Worm (Caenorhabditis elegans) whole organism, young adult: ENCODE results near the gene F16G10.11.

Experiments
- C06A6.2 ChIP-seq: fragments of 200-800 bp; sonication (Bioruptor generic); conservative IDR thresholded peaks from 2 replicates; pipeline ENCODE4 v1.3.6; 2022; ENCODE audit warnings: missing genetic modification characterization, missing compliant biosample characterization
- F22D6.2 ChIP-seq: sonication (generic microtip); optimal IDR thresholded peaks from 2 replicates; lab custom pipeline; 2016; ENCODE audit warnings: mild to moderate bottlenecking, missing genetic modification characterization, missing compliant biosample characterization
- F23B12.7 ChIP-seq: sonication (generic microtip); optimal IDR thresholded peaks from 2 replicates; lab custom pipeline; 2017; ENCODE audit warnings: missing genetic modification characterization, mild to moderate bottlenecking, missing compliant biosample characterization, antibody characterized with exemption, moderate library complexity; ENCODE audit not compliant: insufficient read depth
- F33H1.4 ChIP-seq: fragments of 200-800 bp; sonication (Bioruptor generic); IDR thresholded peaks from 2 replicates; pipeline ENCODE4 v1.3.6; 2022; ENCODE audit warnings: missing genetic modification reagents, missing genetic modification characterization, missing compliant biosample characterization
- Y53F4B.3 ChIP-seq: fragments of 200-800 bp; sonication (Bioruptor generic); IDR thresholded peaks from 2 replicates; pipeline ENCODE4 v1.3.6; 2022; ENCODE audit warnings: missing genetic modification reagents, missing genetic modification characterization, missing compliant biosample characterization
- aptf-2 ChIP-seq: fragments of 200-800 bp; sonication (Bioruptor generic); conservative IDR thresholded peaks from 2 replicates; pipeline ENCODE4 v1.3.6; 2022; ENCODE audit warnings: missing genetic modification reagents, missing genetic modification characterization, missing compliant biosample characterization
- attf-5 ChIP-seq: fragments of 200-800 bp; sonication (Bioruptor generic); optimal IDR thresholded peaks from 2 replicates; lab custom pipeline; 2018; ENCODE audit warnings: mild to moderate bottlenecking, missing genetic modification characterization, missing compliant biosample characterization
- bed-1 ChIP-seq: fragments of 200-800 bp; sonication (Bioruptor generic); IDR thresholded peaks from 2 replicates; pipeline ENCODE4 v1.3.6; 2022; ENCODE audit warnings: missing genetic modification reagents, missing genetic modification characterization, missing compliant biosample characterization
- bed-2 ChIP-seq: fragments of 200-800 bp; sonication (Bioruptor generic); IDR thresholded peaks from 2 replicates; pipeline ENCODE4 v1.3.6; 2022; ENCODE audit warnings: missing genetic modification reagents, missing genetic modification characterization, missing compliant biosample characterization
- ceh-100 ChIP-seq: fragments of 200-800 bp; sonication (Bioruptor generic); IDR thresholded peaks from 2 replicates; pipeline ENCODE4 v1.3.6; 2022; ENCODE audit warnings: missing genetic modification reagents, missing genetic modification characterization, missing compliant biosample characterization
- ceh-27 ChIP-seq: fragments of 200-800 bp; sonication (Bioruptor generic); optimal IDR thresholded peaks from 2 replicates; lab custom pipeline; 2018; ENCODE audit warnings: mild to moderate bottlenecking, missing genetic modification characterization, moderate library complexity, missing compliant biosample characterization
- ceh-58 ChIP-seq: fragments of 200-800 bp; sonication (Bioruptor generic); IDR thresholded peaks from 2 replicates; pipeline ENCODE4 v1.3.6; 2022; ENCODE audit warnings: missing genetic modification characterization, missing compliant biosample characterization
- ceh-91 ChIP-seq: fragments of 200-800 bp; sonication (Bioruptor generic); IDR thresholded peaks from 2 replicates; pipeline ENCODE4 v1.3.6; 2022; ENCODE audit warnings: missing genetic modification reagents, missing genetic modification characterization, missing compliant biosample characterization
- chd-7 ChIP-seq: sonication (generic microtip); optimal IDR thresholded peaks from 2 replicates; lab custom pipeline; 2016; ENCODE audit warnings: mild to moderate bottlenecking, missing genetic modification characterization, moderate library complexity, missing compliant biosample characterization
- die-1 ChIP-seq: sonication (generic microtip); optimal IDR thresholded peaks from 2 replicates; lab custom pipeline; 2016; ENCODE audit warnings: missing genotype, mild to moderate bottlenecking, missing genetic modification characterization, missing compliant biosample characterization
- dpff-1 ChIP-seq: sonication (generic microtip); optimal IDR thresholded peaks from 2 replicates; lab custom pipeline; 2017; ENCODE audit warnings: mild to moderate bottlenecking, missing genetic modification characterization, missing compliant biosample characterization
- dpl-1 ChIP-seq: fragments of 150-350 bp; optimal IDR thresholded peaks from 2 replicates; lab custom pipeline; 2014; ENCODE audit warnings: missing biosample characterization, missing genetic modification reagents, missing genetic modification characterization
- efl-1 ChIP-seq: fragments of 150-350 bp; optimal IDR thresholded peaks from 2 replicates; lab custom pipeline; 2014; ENCODE audit warnings: missing biosample characterization, missing genetic modification reagents, missing genetic modification characterization
- egl-44 ChIP-seq: fragments of 200-800 bp; sonication (Bioruptor generic); IDR thresholded peaks from 2 replicates; pipeline ENCODE4 v1.3.6; 2022; ENCODE audit warnings: missing genetic modification reagents, missing genetic modification characterization, missing compliant biosample characterization
- egrh-3 ChIP-seq: fragments of 200-800 bp; sonication (Bioruptor generic); IDR thresholded peaks from 2 replicates; pipeline ENCODE4 v1.3.6; 2022; ENCODE audit warnings: missing genetic modification reagents, missing genetic modification characterization, missing compliant biosample characterization
- ekl-4 ChIP-seq: fragments of 200-800 bp; sonication (Bioruptor generic); IDR thresholded peaks from 2 replicates; pipeline ENCODE4 v1.3.6; 2022; ENCODE audit warnings: missing genetic modification reagents, missing genetic modification characterization, missing compliant biosample characterization
- ets-4 ChIP-seq: fragments of 200-800 bp; sonication (Bioruptor generic); optimal IDR thresholded peaks from 2 replicates; lab custom pipeline; 2018; ENCODE audit warnings: mild to moderate bottlenecking, missing genetic modification characterization, missing compliant biosample characterization
- fkh-3 ChIP-seq: sonication (generic microtip); optimal IDR thresholded peaks from 2 replicates; lab custom pipeline; 2016; ENCODE audit warnings: mild to moderate bottlenecking, missing genetic modification characterization, missing compliant biosample characterization
- him-1 ChIP-seq: sonication (generic microtip); optimal IDR thresholded peaks from 2 replicates; lab custom pipeline; 2016; ENCODE audit warnings: missing genotype, missing genetic modification reagents, missing genetic modification characterization, missing compliant biosample characterization
- hlh-12 ChIP-seq: sonication (generic microtip); optimal IDR thresholded peaks from 2 replicates; lab custom pipeline; 2016; ENCODE audit warnings: missing genetic modification characterization, missing compliant biosample characterization
- hlh-26 ChIP-seq: fragments of 200-800 bp; sonication (Bioruptor generic); conservative IDR thresholded peaks from 2 replicates; pipeline ENCODE4 v1.3.6; 2022; ENCODE audit warnings: missing genetic modification reagents, missing genetic modification characterization, missing compliant biosample characterization
- lag-1 ChIP-seq: fragments of 200-800 bp; sonication (Bioruptor generic); IDR thresholded peaks from 2 replicates; pipeline ENCODE4 v1.3.6; 2022; ENCODE audit warnings: missing genetic modification reagents, missing genetic modification characterization, missing compliant biosample characterization
- let-607 ChIP-seq, 2 experiments: fragments of 200-800 bp in 1 of 2; sonication (Bioruptor generic) in 1 of 2; sonication (generic microtip) in 1 of 2; optimal IDR thresholded peaks; 2 replicates each; lab custom pipeline; 2016 to 2018; ENCODE audit warnings: mild to moderate bottlenecking in 2 of 2, missing compliant biosample characterization in 2 of 2, missing genetic modification characterization in 2 of 2, moderate library complexity in 2 of 2, missing genotype in 1 of 2
- lin-40 ChIP-seq: sonication (generic microtip); optimal IDR thresholded peaks from 2 replicates; lab custom pipeline; 2016; ENCODE audit warnings: missing genetic modification characterization, mild to moderate bottlenecking, missing compliant biosample characterization, missing genotype, missing genetic modification reagents
- lin-54 ChIP-seq: fragments of 200-800 bp; sonication (Bioruptor generic); optimal IDR thresholded peaks from 2 replicates; lab custom pipeline; 2018; ENCODE audit warnings: mild to moderate bottlenecking, missing genetic modification characterization, missing compliant biosample characterization
- lsl-1 ChIP-seq: fragments of 200-800 bp; sonication (Bioruptor generic); optimal IDR thresholded peaks from 2 replicates; lab custom pipeline; 2018; ENCODE audit warnings: mild to moderate bottlenecking, missing genetic modification characterization, moderate library complexity, missing compliant biosample characterization
- mel-28 ChIP-seq: sonication (generic microtip); optimal IDR thresholded peaks from 2 replicates; lab custom pipeline; 2016; ENCODE audit warnings: borderline replicate concordance, mild to moderate bottlenecking, missing genetic modification characterization, missing compliant biosample characterization
- mxl-1 ChIP-seq: sonication (generic microtip); optimal IDR thresholded peaks from 2 replicates; lab custom pipeline; 2016; ENCODE audit warnings: missing genetic modification characterization, missing compliant biosample characterization
- nfyb-1 ChIP-seq: fragments of 200-800 bp; sonication (Bioruptor generic); IDR thresholded peaks from 2 replicates; pipeline ENCODE4 v1.3.6; 2022; ENCODE audit warnings: missing genetic modification reagents, missing genetic modification characterization, missing compliant biosample characterization
- pbrm-1 ChIP-seq: fragments of 200-800 bp; sonication (Bioruptor generic); IDR thresholded peaks from 2 replicates; pipeline ENCODE4 v1.3.6; 2022; ENCODE audit warnings: missing genetic modification reagents, missing genetic modification characterization, missing compliant biosample characterization
- rcor-1 ChIP-seq: fragments of 200-800 bp; sonication (Bioruptor generic); IDR thresholded peaks from 2 replicates; pipeline ENCODE4 v1.3.6; 2022; ENCODE audit warnings: missing genetic modification reagents, missing genetic modification characterization, missing compliant biosample characterization
- rpc-1 ChIP-seq, 2 experiments: fragments of 150-350 bp in 1 of 2; sonication (generic microtip) in 1 of 2; optimal IDR thresholded peaks; 2 replicates each; lab custom pipeline; 2014 to 2018; ENCODE audit warnings: missing biosample characterization in 1 of 2, missing genetic modification characterization in 1 of 2, missing genetic modification reagents in 1 of 2, missing genotype in 1 of 2
- sdz-38 ChIP-seq: sonication (generic microtip); optimal IDR thresholded peaks from 2 replicates; lab custom pipeline; 2016; ENCODE audit warnings: missing genotype, missing genetic modification characterization, missing compliant biosample characterization
- sea-2 ChIP-seq: fragments of 200-800 bp; sonication (Bioruptor generic); IDR thresholded peaks from 2 replicates; pipeline ENCODE4 v1.3.6; 2022; ENCODE audit warnings: missing genetic modification characterization, missing compliant biosample characterization
- snpc-4 ChIP-seq, 5 experiments: fragments of 150-350 bp in 1 of 5; sonication (generic microtip) in 4 of 5; optimal IDR thresholded peaks; 2 replicates each; lab custom pipeline; 2014 to 2018; ENCODE audit warnings: missing genetic modification characterization in 5 of 5, missing biosample characterization in 3 of 5, antibody characterized with exemption in 2 of 5, mild to moderate bottlenecking in 2 of 5, missing compliant biosample characterization in 2 of 5, missing genotype in 2 of 5, moderate library complexity in 2 of 5, missing genetic modification reagents in 1 of 5
- sptf-2 ChIP-seq: fragments of 200-800 bp; sonication (Bioruptor generic); optimal IDR thresholded peaks from 2 replicates; lab custom pipeline; 2018; ENCODE audit warnings: mild to moderate bottlenecking, missing genetic modification characterization, missing compliant biosample characterization
- tbp1 ChIP-seq: fragments of 200-800 bp; sonication (Bioruptor generic); optimal IDR thresholded peaks from 2 replicates; lab custom pipeline; 2018; ENCODE audit warnings: mild to moderate bottlenecking, missing genetic modification characterization, missing compliant biosample characterization
- xnd-1 ChIP-seq: sonication (generic microtip); optimal IDR thresholded peaks from 2 replicates; lab custom pipeline; 2016; ENCODE audit warnings: missing genotype, missing genetic modification reagents, missing genetic modification characterization, missing compliant biosample characterization
- ztf-3 ChIP-seq: fragments of 200-800 bp; sonication (Bioruptor generic); optimal IDR thresholded peaks from 2 replicates; lab custom pipeline; 2018; ENCODE audit warnings: mild to moderate bottlenecking, missing genetic modification characterization, missing compliant biosample characterization

F16G10.11 gene

ce11 chrII:2399810-2400209 lies 6.1 kb upstream of the F16G10.11 start:
- TF ChIP-seq rpc-1 (optimal IDR thresholded peaks at IDR 0.05; lab: Kevin White, UChicago): no peak
- no peak for TF ChIP-seq rpc-1 (tag; optimal IDR thresholded peaks at IDR 0.05; lab: Kevin White, UChicago)
- TF ChIP-seq ets-4 (GFP tag; lab: Kevin White, UChicago): no peak
- no peak for TF ChIP-seq F23B12.7 (tag; lab: Kevin White, UChicago)
- no peak for TF ChIP-seq lag-1 (GFP tag; lab: Robert Waterston, UW)
- no peak for TF ChIP-seq bed-2 (GFP tag; lab: Robert Waterston, UW)
- no peak for TF ChIP-seq efl-1 (GFP tag; lab: Kevin White, UChicago)
- TF ChIP-seq tbp1 (GFP tag; lab: Kevin White, UChicago): no peak
- no peak for TF ChIP-seq hlh-26
- TF ChIP-seq snpc-4 (GFP tag; optimal IDR thresholded peaks at IDR 0.05; lab: Kevin White, UChicago): no peak
- no peak for TF ChIP-seq snpc-4 (tag; optimal IDR thresholded peaks at IDR 0.05; lab: Kevin White, UChicago)
- no peak for TF ChIP-seq xnd-1 (tag; lab: Kevin White, UChicago)
- no peak for TF ChIP-seq ceh-91
- TF ChIP-seq ekl-4 (GFP tag; lab: Robert Waterston, UW): no peak
- TF ChIP-seq let-607 (tag; optimal IDR thresholded peaks at IDR 0.05; lab: Kevin White, UChicago): no peak
- TF ChIP-seq hlh-12 (tag; lab: Kevin White, UChicago): no peak
- TF ChIP-seq sea-2 (GFP tag; lab: Robert Waterston, UW): no peak

ce11 chrII:2398884-2399283 lies 5.2 kb upstream of the F16G10.11 start, which contains the start of gene F16G10.14:
TSS of gene F16G10.14 (minus strand) at chrII:2398984.
- TF ChIP-seq ceh-100 (GFP tag; lab: Robert Waterston, UW): no peak
- TF ChIP-seq egl-44 (GFP tag; lab: Robert Waterston, UW): no peak

- TF ChIP-seq die-1 (tag; lab: Kevin White, UChicago) (no peak), lin-54 (GFP tag; lab: Kevin White, UChicago) (no peak), sdz-38 (tag; lab: Kevin White, UChicago) (no peak), bed-1 (no peak), Y53F4B.3 (no peak), aptf-2 (no peak), egl-44 (GFP tag; lab: Robert Waterston, UW) (no peak), chd-7 (tag; lab: Kevin White, UChicago) (no peak), him-1 (tag; lab: Kevin White, UChicago) (no peak), bed-2 (GFP tag; lab: Robert Waterston, UW) (no peak), C06A6.2 (GFP tag; lab: Robert Waterston, UW) (no peak), mxl-1 (tag; lab: Kevin White, UChicago) (no peak)
- TF ChIP-seq, all 124 proteins: peak for 0
Observed at ce11 chrII:2395864-2396263, 2.1 kb upstream of the F16G10.11 start, which contains the start of gene F16G10.13. TSS of gene F16G10.13 (minus strand) at chrII:2395964.

- TF ChIP-seq nfyb-1 (GFP tag; lab: Robert Waterston, UW): no peak
- TF ChIP-seq sptf-2 (GFP tag; lab: Kevin White, UChicago): no peak
- TF ChIP-seq fkh-3 (tag; lab: Kevin White, UChicago): no peak
- no peak for TF ChIP-seq attf-5 (GFP tag; lab: Kevin White, UChicago)
- TF ChIP-seq F22D6.2: no peak
- no peak for TF ChIP-seq F33H1.4 (GFP tag; lab: Robert Waterston, UW)
- no peak for TF ChIP-seq egrh-3
- TF ChIP-seq dpl-1 (GFP tag; lab: Kevin White, UChicago): no peak
- no peak for TF ChIP-seq ceh-27 (GFP tag; lab: Kevin White, UChicago)
- TF ChIP-seq pbrm-1 (GFP tag; lab: Robert Waterston, UW): no peak
- no peak for TF ChIP-seq dpff-1 (tag; lab: Kevin White, UChicago)
- no peak for TF ChIP-seq ceh-58 (GFP tag; lab: Robert Waterston, UW)
- no peak for TF ChIP-seq ztf-3 (GFP tag; lab: Kevin White, UChicago)
- TF ChIP-seq lsl-1 (GFP tag; lab: Kevin White, UChicago): no peak
- no peak for TF ChIP-seq lin-40 (tag; lab: Kevin White, UChicago)
- no peak for TF ChIP-seq rcor-1 (GFP tag; lab: Robert Waterston, UW)
- no peak for TF ChIP-seq mel-28
Observed at ce11 chrII:2390884-2391283, 2.8 kb downstream of the F16G10.11 start, which contains the start of gene F16G10.10. TSS of gene F16G10.10 (minus strand) at chrII:2390984.
